Worm (Caenorhabditis elegans) whole organism, L1 larva: ENCODE measurements around the gene W02A2.12.

ENCODE experiments used
- C04F5.9 ChIP-seq: sonication (generic microtip); optimal IDR thresholded peaks from 2 replicates; lab custom pipeline; 2016; ENCODE audit warnings: missing genetic modification characterization, missing compliant biosample characterization
- C34B4.2 ChIP-seq: sonication (generic microtip); optimal IDR thresholded peaks from 2 replicates; lab custom pipeline; 2017; ENCODE audit warnings: mild to moderate bottlenecking, missing genetic modification characterization, missing compliant biosample characterization
- F16B12.6 ChIP-seq: fragments of 150-350 bp; optimal IDR thresholded peaks from 2 replicates; lab custom pipeline; 2014; ENCODE audit warnings: missing biosample characterization, missing genetic modification characterization
- aha-1 ChIP-seq: fragments of 150-350 bp; optimal IDR thresholded peaks from 2 replicates; lab custom pipeline; 2014; ENCODE audit warnings: missing biosample characterization, missing genetic modification characterization
- ama-1 ChIP-seq: fragments of 150-350 bp; optimal IDR thresholded peaks from 2 replicates; lab custom pipeline; 2014
- blmp-1 ChIP-seq: fragments of 150-350 bp; optimal IDR thresholded peaks from 2 replicates; lab custom pipeline; 2014; ENCODE audit warnings: missing biosample characterization, missing genetic modification characterization
- ceh-63 ChIP-seq: fragments of 200-800 bp; sonication (Bioruptor generic); optimal IDR thresholded peaks from 2 replicates; lab custom pipeline; 2018; ENCODE audit warnings: mild to moderate bottlenecking, missing genetic modification characterization, missing compliant biosample characterization
- ceh-8 ChIP-seq: fragments of 200-800 bp; sonication (Bioruptor generic); optimal IDR thresholded peaks from 2 replicates; lab custom pipeline; 2018; ENCODE audit warnings: mild to moderate bottlenecking, missing genetic modification characterization, moderate library complexity, missing compliant biosample characterization
- ceh-88 ChIP-seq: fragments of 200-800 bp; sonication (Bioruptor generic); IDR thresholded peaks from 2 replicates; pipeline ENCODE4 v1.3.6; 2022; ENCODE audit warnings: missing genetic modification characterization, missing compliant biosample characterization
- ces-1 ChIP-seq: fragments of 150-350 bp; optimal IDR thresholded peaks from 2 replicates; lab custom pipeline; 2014; ENCODE audit warnings: missing biosample characterization, missing genetic modification reagents, missing genetic modification characterization
- dsc-1 ChIP-seq: sonication (generic microtip); optimal IDR thresholded peaks from 2 replicates; lab custom pipeline; 2016; ENCODE audit warnings: mild to moderate bottlenecking, missing genetic modification characterization, missing compliant biosample characterization
- efl-1 ChIP-seq, 4 experiments: fragments of 150-350 bp; optimal IDR thresholded peaks in 3 of 4; peaks in 1 of 4; 1 replicate in 1 of 4; 2 replicates in 3 of 4; lab custom pipeline; 2014; ENCODE audit warnings: missing biosample characterization in 2 of 4, missing genetic modification characterization in 2 of 4, missing genetic modification reagents in 2 of 4
- efl-3 ChIP-seq: fragments of 200-800 bp; sonication (Bioruptor generic); optimal IDR thresholded peaks from 2 replicates; lab custom pipeline; 2018; ENCODE audit warnings: mild to moderate bottlenecking, missing genetic modification characterization, missing compliant biosample characterization
- egl-13 ChIP-seq: sonication (generic microtip); optimal IDR thresholded peaks from 2 replicates; lab custom pipeline; 2016; ENCODE audit warnings: missing genotype, missing genetic modification reagents, missing genetic modification characterization, missing compliant biosample characterization
- egl-27 ChIP-seq, 2 experiments: fragments of 150-350 bp in 1 of 2; sonication (generic microtip); optimal IDR thresholded peaks; 3 replicates each; lab custom pipeline; 2017 to 2018; ENCODE audit warnings: missing biosample characterization in 2 of 2, missing genetic modification characterization in 2 of 2, missing genetic modification reagents in 2 of 2
- elt-2 ChIP-seq: sonication (generic microtip); optimal IDR thresholded peaks from 2 replicates; lab custom pipeline; 2016; ENCODE audit warnings: missing genetic modification characterization, mild to moderate bottlenecking, inconsistent platforms, missing compliant biosample characterization, missing genetic modification reagents
- elt-3 ChIP-seq, 6 experiments: fragments of 150-350 bp in 1 of 6; sonication (generic microtip); optimal IDR thresholded peaks; 2 replicates each; lab custom pipeline; 2017 to 2018; ENCODE audit warnings: missing biosample characterization in 6 of 6, missing genetic modification characterization in 6 of 6, inconsistent platforms in 1 of 6
- fkh-4 ChIP-seq: sonication (generic microtip); optimal IDR thresholded peaks from 2 replicates; lab custom pipeline; 2016; ENCODE audit warnings: missing compliant biosample characterization, missing genetic modification characterization, borderline replicate concordance
- fkh-8 ChIP-seq: sonication (generic microtip); optimal IDR thresholded peaks from 2 replicates; lab custom pipeline; 2016; ENCODE audit warnings: mild to moderate bottlenecking, missing genetic modification characterization, missing compliant biosample characterization
- fos-1 ChIP-seq: fragments of 150-350 bp; optimal IDR thresholded peaks from 2 replicates; lab custom pipeline; 2014; ENCODE audit warnings: missing biosample characterization, missing genetic modification characterization
- hlh-17 ChIP-seq: fragments of 200-800 bp; sonication (Bioruptor generic); optimal IDR thresholded peaks from 2 replicates; lab custom pipeline; 2018; ENCODE audit warnings: missing genetic modification characterization, mild to moderate bottlenecking, missing compliant biosample characterization, moderate library complexity, borderline replicate concordance
- jun-1 ChIP-seq: fragments of 150-350 bp; optimal IDR thresholded peaks from 2 replicates; lab custom pipeline; 2014; ENCODE audit warnings: missing biosample characterization, missing genetic modification reagents, missing genetic modification characterization
- lin-14 ChIP-seq: fragments of 200-800 bp; sonication (Bioruptor generic); optimal IDR thresholded peaks from 2 replicates; lab custom pipeline; 2018; ENCODE audit warnings: mild to moderate bottlenecking, missing genetic modification characterization, moderate library complexity, missing compliant biosample characterization
- lin-15B ChIP-seq: fragments of 150-350 bp; sonication (generic microtip); optimal IDR thresholded peaks from 3 replicates; lab custom pipeline; 2014; ENCODE audit warnings: missing biosample characterization, missing genetic modification characterization
- lin-35 ChIP-seq, 2 experiments: fragments of 150-350 bp; optimal IDR thresholded peaks; 2 replicates each; lab custom pipeline; 2014; ENCODE audit warnings: missing biosample characterization in 2 of 2, missing genetic modification characterization in 2 of 2, missing genetic modification reagents in 2 of 2
- mab-9 ChIP-seq: fragments of 200-800 bp; sonication (Bioruptor generic); IDR thresholded peaks from 2 replicates; pipeline ENCODE4 v1.3.6; 2022; ENCODE audit warnings: missing genetic modification reagents, missing genetic modification characterization, missing compliant biosample characterization
- mep-1 ChIP-seq: fragments of 150-350 bp; optimal IDR thresholded peaks from 2 replicates; lab custom pipeline; 2014; ENCODE audit warnings: missing biosample characterization, missing genetic modification characterization
- nhr-12 ChIP-seq: sonication (generic microtip); optimal IDR thresholded peaks from 2 replicates; lab custom pipeline; 2017; ENCODE audit warnings: missing biosample characterization, missing genetic modification characterization
- nhr-19 ChIP-seq: fragments of 200-800 bp; sonication (Bioruptor generic); conservative IDR thresholded peaks from 2 replicates; pipeline ENCODE4 v1.3.6; 2022; ENCODE audit warnings: missing genetic modification characterization, missing compliant biosample characterization
- nhr-20 ChIP-seq: sonication (generic microtip); optimal IDR thresholded peaks from 2 replicates; lab custom pipeline; 2016; ENCODE audit warnings: mild to moderate bottlenecking, missing genetic modification characterization, missing compliant biosample characterization
- nhr-28 ChIP-seq: fragments of 150-350 bp; optimal IDR thresholded peaks from 2 replicates; lab custom pipeline; 2014; ENCODE audit warnings: missing biosample characterization, missing genetic modification characterization
- nhr-71 ChIP-seq: sonication (generic microtip); optimal IDR thresholded peaks from 2 replicates; lab custom pipeline; 2016; ENCODE audit warnings: mild to moderate bottlenecking, missing genetic modification characterization, moderate library complexity, missing compliant biosample characterization
- nhr-85 ChIP-seq: sonication (generic microtip); peaks from one replicate; lab custom pipeline; 2016; ENCODE audit warnings: missing genetic modification characterization, inconsistent platforms, missing compliant biosample characterization
- pax-3 ChIP-seq: fragments of 200-800 bp; sonication (Bioruptor generic); optimal IDR thresholded peaks from 2 replicates; lab custom pipeline; 2018; ENCODE audit warnings: mild to moderate bottlenecking, missing genetic modification characterization, moderate library complexity, missing compliant biosample characterization
- pqm-1 ChIP-seq: sonication (generic microtip); optimal IDR thresholded peaks from 3 replicates; lab custom pipeline; 2017; ENCODE audit warnings: missing biosample characterization, missing genetic modification characterization
- snpc-4 ChIP-seq: fragments of 150-350 bp; optimal IDR thresholded peaks from 2 replicates; lab custom pipeline; 2014; ENCODE audit warnings: missing biosample characterization, missing genetic modification characterization
- snu-23 ChIP-seq: sonication (generic microtip); optimal IDR thresholded peaks from 2 replicates; lab custom pipeline; 2016; ENCODE audit warnings: missing genetic modification characterization, missing compliant biosample characterization
- sptf-1 ChIP-seq: fragments of 150-350 bp; optimal IDR thresholded peaks from 2 replicates; lab custom pipeline; 2014; ENCODE audit warnings: missing biosample characterization, missing genetic modification characterization
- sup-37 ChIP-seq: fragments of 200-800 bp; sonication (Bioruptor generic); optimal IDR thresholded peaks from 2 replicates; lab custom pipeline; 2018; ENCODE audit warnings: mild to moderate bottlenecking, missing genetic modification characterization, missing compliant biosample characterization
- swsn-7 ChIP-seq: sonication (generic microtip); optimal IDR thresholded peaks from 2 replicates; lab custom pipeline; 2016; ENCODE audit warnings: missing genetic modification characterization, missing compliant biosample characterization
- unc-130 ChIP-seq: fragments of 150-350 bp; optimal IDR thresholded peaks from 2 replicates; lab custom pipeline; 2017; ENCODE audit warnings: missing biosample characterization, missing genetic modification characterization, inconsistent platforms
- unc-62 ChIP-seq: fragments of 150-350 bp; optimal IDR thresholded peaks from 2 replicates; lab custom pipeline; 2014; ENCODE audit warnings: missing biosample characterization, missing genetic modification reagents, missing genetic modification characterization
- unc-86 ChIP-seq: sonication (generic microtip); optimal IDR thresholded peaks from 2 replicates; lab custom pipeline; 2016; ENCODE audit warnings: missing genetic modification characterization, missing compliant biosample characterization
- vab-15 ChIP-seq: sonication (generic microtip); optimal IDR thresholded peaks from 2 replicates; lab custom pipeline; 2017; ENCODE audit warnings: missing genotype, mild to moderate bottlenecking, missing genetic modification characterization, missing compliant biosample characterization
- ztf-11 ChIP-seq, 2 experiments: sonication (generic microtip); optimal IDR thresholded peaks; 2 replicates each; lab custom pipeline; 2016 to 2017; ENCODE audit warnings: missing genetic modification characterization in 2 of 2, missing biosample characterization in 1 of 2, missing compliant biosample characterization in 1 of 2

W02A2.12 gene

ce11 chrIV:13318773-13319172 is 29.9 kb downstream of the W02A2.12 start (continued):
- TF ChIP-seq egl-27 (tag; optimal IDR thresholded peaks at IDR 0.05; lab: Kevin White, UChicago) (no peak), hlh-17 (no peak), unc-86 (tag; lab: Kevin White, UChicago) (no peak), ceh-88 (no peak), pqm-1 (tag; lab: Kevin White, UChicago) (no peak), jun-1 (tag; lab: Kevin White, UChicago) (peak; percentile 31), F16B12.6 (tag; lab: Kevin White, UChicago) (no peak), unc-62 (GFP tag; lab: Kevin White, UChicago) (no peak), nhr-71 (tag; lab: Kevin White, UChicago) (peak; percentile 67), nhr-20 (tag; lab: Kevin White, UChicago) (peak; percentile 83), nhr-12 (no peak), ama-1 (lab: Kevin White, UChicago) (no peak), egl-13 (tag; lab: Kevin White, UChicago) (no peak), fkh-8 (tag; lab: Kevin White, UChicago) (no peak), C34B4.2 (tag; lab: Kevin White, UChicago) (no peak), mep-1 (tag; lab: Kevin White, UChicago) (no peak), nhr-19 (GFP tag; lab: Robert Waterston, UW) (peak; percentile 74), lin-15B (tag; lab: Kevin White, UChicago) (no peak), nhr-28 (tag; lab: Kevin White, UChicago) (no peak), vab-15 (tag; lab: Kevin White, UChicago) (no peak), blmp-1 (tag; lab: Kevin White, UChicago) (peak; percentile 36), snpc-4 (no peak), C04F5.9 (tag; lab: Kevin White, UChicago) (no peak), fos-1 (peak; percentile 20), ceh-8 (GFP tag; lab: Kevin White, UChicago) (no peak), swsn-7 (tag; lab: Kevin White, UChicago) (no peak), efl-3 (GFP tag; lab: Kevin White, UChicago) (no peak), efl-1 (optimal IDR thresholded peaks at IDR 0.05; lab: Kevin White, UChicago) (no peak), efl-1 (GFP tag; optimal IDR thresholded peaks at IDR 0.05 in 1 of 2; lab: Kevin White, UChicago) (peak in 1 of 2 experiments; percentile 87), elt-3 (tag; optimal IDR thresholded peaks at IDR 0.05; lab: Kevin White, UChicago) (peak; percentile 25 to 82 (median 39)), lin-35 (GFP tag; optimal IDR thresholded peaks at IDR 0.05; lab: Kevin White, UChicago) (peak in 1 of 2 experiments; percentile 54), dsc-1 (no peak)

DNA sequence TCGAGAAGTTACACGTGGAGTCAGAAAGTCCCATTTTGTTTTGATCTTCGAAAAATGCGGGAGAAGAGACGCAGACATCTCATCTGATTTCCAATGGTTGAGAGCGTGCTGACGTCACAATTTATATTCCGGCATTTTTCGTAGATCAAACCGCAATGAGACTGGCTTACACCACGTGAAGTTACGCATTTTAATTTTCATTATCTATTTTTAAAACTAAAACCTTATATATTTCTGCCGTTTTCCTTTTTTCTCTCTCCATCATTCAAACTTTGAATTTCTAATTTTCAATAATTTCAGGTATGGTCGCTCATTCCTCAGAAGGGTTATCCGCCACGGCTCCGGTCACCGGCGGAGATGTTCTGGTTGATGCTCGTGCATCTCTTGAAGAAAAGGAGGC is 33.3 kb downstream of the W02A2.12 start, which contains the start of gene fat-1:
fat-1 (plus strand) TSS at position 301 of the 400 bp plus-strand sequence.
- no peak for TF ChIP-seq fos-1
- no peak for TF ChIP-seq ama-1 (lab: Kevin White, UChicago)
- no peak for TF ChIP-seq hlh-17
- TF ChIP-seq unc-130 (tag; lab: Kevin White, UChicago) = no peak
- TF ChIP-seq F16B12.6 (tag; lab: Kevin White, UChicago) = no peak
- no peak for TF ChIP-seq snu-23 (GFP tag; lab: Kevin White, UChicago)
- TF ChIP-seq efl-3 (GFP tag; lab: Kevin White, UChicago) = no peak
- TF ChIP-seq swsn-7 (tag; lab: Kevin White, UChicago) = no peak
- no peak for TF ChIP-seq aha-1 (tag; lab: Kevin White, UChicago)
- TF ChIP-seq fkh-4 (tag; lab: Kevin White, UChicago) = no peak
- no peak for TF ChIP-seq efl-1 (optimal IDR thresholded peaks at IDR 0.05; lab: Kevin White, UChicago)
- TF ChIP-seq efl-1 (GFP tag; optimal IDR thresholded peaks at IDR 0.05 in 1 of 2; lab: Kevin White, UChicago) = no peak
- no peak for TF ChIP-seq ces-1
- TF ChIP-seq unc-62 (GFP tag; lab: Kevin White, UChicago) = no peak
- no peak for TF ChIP-seq ceh-63 (GFP tag; lab: Kevin White, UChicago)
- no peak for TF ChIP-seq mab-9 (GFP tag; lab: Robert Waterston, UW)

- TF ChIP-seq lin-14 (GFP tag; lab: Kevin White, UChicago) (peak; percentile 3), nhr-71 (tag; lab: Kevin White, UChicago) (peak; percentile 26), sup-37 (no peak), efl-1 (optimal IDR thresholded peaks at IDR 0.05; lab: Kevin White, UChicago) (no peak), efl-1 (GFP tag; optimal IDR thresholded peaks at IDR 0.05 in 1 of 2; lab: Kevin White, UChicago) (peak in 1 of 2 experiments; percentile 3), ztf-11 (tag; optimal IDR thresholded peaks at IDR 0.05; lab: Kevin White, UChicago) (no peak), nhr-85 (peak; percentile 40), sptf-1 (tag; lab: Kevin White, UChicago) (no peak), elt-2 (tag; lab: Kevin White, UChicago) (peak; percentile 95), pqm-1 (tag; lab: Kevin White, UChicago) (peak; percentile 1), pax-3 (tag; lab: Kevin White, UChicago) (no peak), lin-35 (GFP tag; optimal IDR thresholded peaks at IDR 0.05; lab: Kevin White, UChicago) (peak in 1 of 2 experiments; percentile 6), fkh-8 (tag; lab: Kevin White, UChicago) (no peak)
These were observed 34.5 kb downstream of the W02A2.12 start for ce11 chrIV:13314181-13314580.
